Worm (Caenorhabditis elegans) whole organism, mixed stage, embryonic: Measurements from ENCODE around the gene saps-1.

ENCODE experiments used
- drap-1 ChIP-seq: fragments of 200-800 bp; sonication (Bioruptor generic); optimal IDR thresholded peaks from 3 replicates; lab custom pipeline; 2018; ENCODE audit warnings: mild to moderate bottlenecking, missing genetic modification characterization, missing compliant biosample characterization
- elt-1 ChIP-seq: sonication (generic microtip); optimal IDR thresholded peaks from 2 replicates; lab custom pipeline; 2017; ENCODE audit warnings: missing genetic modification characterization, mild to moderate bottlenecking, missing compliant biosample characterization, antibody characterized with exemption, moderate library complexity, borderline replicate concordance; ENCODE audit not compliant: insufficient read depth
- elt-3 ChIP-seq: fragments of 150-350 bp; optimal IDR thresholded peaks from 2 replicates; lab custom pipeline; 2014; ENCODE audit warnings: missing biosample characterization, missing genetic modification characterization
- lin-13 ChIP-seq: fragments of 150-350 bp; optimal IDR thresholded peaks from 2 replicates; lab custom pipeline; 2014; ENCODE audit warnings: missing biosample characterization, missing genetic modification characterization
- lin-32 ChIP-seq: fragments of 200-800 bp; sonication (Bioruptor generic); optimal IDR thresholded peaks from 2 replicates; lab custom pipeline; 2018; ENCODE audit warnings: mild to moderate bottlenecking, missing genetic modification characterization, missing compliant biosample characterization
- mep-1 ChIP-seq: fragments of 150-350 bp; optimal IDR thresholded peaks from 2 replicates; lab custom pipeline; 2017; ENCODE audit warnings: missing biosample characterization, missing genetic modification reagents, missing genetic modification characterization, inconsistent platforms
- nhr-76 ChIP-seq: sonication (generic microtip); optimal IDR thresholded peaks from 2 replicates; lab custom pipeline; 2017; ENCODE audit warnings: missing biosample characterization, missing genetic modification characterization
- pha-4 ChIP-seq: fragments of 150-350 bp; optimal IDR thresholded peaks from 2 replicates; lab custom pipeline; 2018; ENCODE audit warnings: missing biosample characterization, missing genetic modification reagents, missing genetic modification characterization
- snpc-4 ChIP-seq: fragments of 150-350 bp; optimal IDR thresholded peaks from 2 replicates; lab custom pipeline; 2014; ENCODE audit warnings: missing biosample characterization, missing genetic modification characterization
- sptf-1 ChIP-seq: sonication (generic microtip); optimal IDR thresholded peaks from 2 replicates; lab custom pipeline; 2017; ENCODE audit warnings: mild to moderate bottlenecking, missing genetic modification characterization, moderate library complexity, missing compliant biosample characterization
- tbx-8 ChIP-seq: fragments of 200-800 bp; sonication (Bioruptor generic); optimal IDR thresholded peaks from 2 replicates; lab custom pipeline; 2018; ENCODE audit warnings: mild to moderate bottlenecking, missing genetic modification characterization, moderate library complexity, missing compliant biosample characterization
- unc-62 ChIP-seq: fragments of 150-350 bp; optimal IDR thresholded peaks from 2 replicates; lab custom pipeline; 2014; ENCODE audit warnings: missing biosample characterization, missing genetic modification reagents, missing genetic modification characterization
- ztf-11 ChIP-seq: fragments of 150-350 bp; optimal IDR thresholded peaks from 2 replicates; lab custom pipeline; 2014; ENCODE audit warnings: missing biosample characterization, missing genetic modification characterization

DNA sequence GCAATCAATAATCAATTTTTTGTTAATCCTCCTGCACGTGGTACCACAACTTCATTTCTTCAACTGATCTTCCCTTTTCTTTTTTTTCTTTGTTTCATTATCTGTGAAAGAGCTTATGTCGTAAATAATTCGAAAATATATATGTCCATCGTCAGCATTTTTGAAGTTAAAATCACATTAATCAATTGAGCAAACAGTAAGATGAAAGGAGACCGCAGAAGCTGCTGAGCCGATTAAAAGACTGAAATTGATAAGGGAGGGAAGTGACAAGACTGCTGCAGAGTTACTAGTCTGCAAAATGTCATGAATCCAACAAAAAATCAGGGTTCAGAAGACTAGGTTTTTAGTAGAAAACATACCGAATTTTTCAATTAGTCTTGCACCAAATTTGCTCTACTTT lies 13.7 kb upstream of the saps-1 start:
- TF ChIP-seq drap-1 (GFP tag; lab: Kevin White, UChicago) (no peak), ztf-11 (tag; lab: Kevin White, UChicago) (no peak), elt-1 (no peak), lin-13 (tag; lab: Kevin White, UChicago) (no peak), unc-62 (no peak), nhr-76 (tag; lab: Kevin White, UChicago) (no peak), lin-32 (GFP tag; lab: Kevin White, UChicago) (no peak), pha-4 (tag; lab: Kevin White, UChicago) (no peak), tbx-8 (GFP tag; lab: Kevin White, UChicago) (no peak), snpc-4 (tag; lab: Kevin White, UChicago) (no peak), sptf-1 (tag; lab: Kevin White, UChicago) (no peak), mep-1 (tag; lab: Kevin White, UChicago) (no peak), elt-3 (no peak)
